Fruit fly (Drosophila melanogaster) whole organism, adult: ENCODE data around the gene por.

Source experiments
- CG7101 ChIP-seq: fragments of 200-800 bp; sonication (Bioruptor generic); optimal IDR thresholded peaks from 2 replicates; lab custom pipeline; 2018; ENCODE audit warnings: missing biosample characterization, mild to moderate bottlenecking, missing genetic modification characterization, moderate library complexity
- Crg-1 ChIP-seq: fragments of 200-800 bp; sonication (Bioruptor generic); optimal IDR thresholded peaks from 2 replicates; lab custom pipeline; 2016; ENCODE audit warnings: missing biosample characterization, missing genetic modification characterization
- Hr96 ChIP-seq: fragments of 200-800 bp; sonication (Bioruptor generic); optimal IDR thresholded peaks from 2 replicates; lab custom pipeline; 2016; ENCODE audit warnings: missing biosample characterization, missing genetic modification characterization
- Mnt ChIP-seq: fragments of 200-800 bp; sonication (Bioruptor generic); optimal IDR thresholded peaks from 2 replicates; lab custom pipeline; 2016; ENCODE audit warnings: missing biosample characterization, mild to moderate bottlenecking, missing genetic modification characterization
- cic ChIP-seq: fragments of 200-800 bp; sonication (Bioruptor generic); optimal IDR thresholded peaks from 2 replicates; lab custom pipeline; 2017; ENCODE audit warnings: missing biosample characterization, mild to moderate bottlenecking, missing genetic modification characterization, moderate library complexity
- cnc ChIP-seq, 2 experiments: fragments of >200 bp; optimal IDR thresholded peaks; 2 replicates each; lab custom pipeline; 2017
- ovo ChIP-seq: fragments of 200-800 bp; sonication (Bioruptor generic); optimal IDR thresholded peaks from 2 replicates; lab custom pipeline; 2016; ENCODE audit warnings: missing biosample characterization, missing genetic modification characterization
- toe ChIP-seq: fragments of 200-800 bp; sonication (Bioruptor generic); optimal IDR thresholded peaks from 2 replicates; lab custom pipeline; 2016; ENCODE audit warnings: missing biosample characterization, missing genetic modification characterization

DNA sequence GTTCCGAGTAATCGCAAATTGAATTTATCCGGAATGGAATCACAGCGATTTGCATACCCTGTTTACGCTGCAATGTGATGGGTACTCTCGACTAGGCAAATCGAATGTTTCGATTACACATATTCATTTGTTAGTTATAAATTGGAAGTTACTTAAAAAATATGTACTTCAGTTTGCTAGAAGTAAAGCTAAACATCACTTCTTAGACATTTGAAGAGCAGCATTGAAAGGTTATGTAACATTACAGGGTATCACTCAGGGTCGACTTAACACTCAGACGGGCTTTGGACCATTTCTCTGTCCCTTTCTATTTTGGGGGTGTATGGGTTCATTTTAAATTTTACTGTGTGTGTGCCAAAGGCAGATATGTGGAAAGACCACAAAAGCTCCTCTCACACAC is 38.6 kb downstream of the por start:
- TF ChIP-seq ovo (GFP tag; lab: Kevin White, UChicago) = no peak
- TF ChIP-seq CG7101 (tag; lab: Kevin White, UChicago) = no peak
- no peak for TF ChIP-seq cnc (optimal IDR thresholded peaks at IDR 0.05; lab: Kevin White, UChicago)
- no peak for TF ChIP-seq cic
- TF ChIP-seq Crg-1 (GFP tag; lab: Kevin White, UChicago) = no peak
- TF ChIP-seq Mnt (GFP tag; lab: Kevin White, UChicago) = no peak
- no peak for TF ChIP-seq toe
- TF ChIP-seq Hr96 (GFP tag; lab: Kevin White, UChicago) = no peak
